Worm (Caenorhabditis elegans): ENCODE data around the gene F26G1.11.
"Not testable (repeated sequence)": the region's sequence is repeated elsewhere in the genome, so short reads cannot be mapped to it uniquely, and the experiment has no call there.

F26G1.11 gene

DNA sequence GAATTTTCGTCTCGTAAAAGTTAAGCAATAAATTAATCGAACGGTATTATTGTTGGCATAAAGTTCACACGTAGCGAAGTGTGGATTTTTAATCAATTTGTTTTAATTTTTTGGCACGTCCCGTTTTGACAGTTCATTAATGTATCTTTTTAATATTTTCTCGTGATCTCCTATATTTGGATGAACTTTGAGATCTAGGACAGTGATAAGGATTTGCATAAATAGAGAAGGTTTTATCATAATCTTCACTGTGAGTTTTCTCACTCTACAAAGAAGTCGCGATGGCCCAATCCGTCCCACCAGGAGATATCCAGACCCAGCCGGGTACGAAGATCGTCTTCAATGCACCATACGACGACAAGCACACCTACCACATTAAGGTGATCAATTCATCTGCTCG, 48.2 kb downstream of the F26G1.11 start, which contains the start of the genes C33F10.8 and msp-40:
C33F10.8 (minus strand) TSS at position 101 of the 400 bp plus-strand sequence.
msp-40 (plus strand) TSS at position 282 of the 400 bp plus-strand sequence.
- not testable (repeated sequence) for TF ChIP-seq F37B4.10 (GFP tag; IDR thresholded peaks at IDR 0.05); ama-1 (optimal IDR thresholded peaks at IDR 0.05); ama-1 (GFP tag; optimal IDR thresholded peaks at IDR 0.05); egl-18 (GFP tag; IDR thresholded peaks at IDR 0.05)

All from whole organism, young adult.